Worm (Caenorhabditis elegans) whole organism, L4 larva: ENCODE results near the gene F40G12.2.

Experiments
- T20F7.1 ChIP-seq: fragments of 200-800 bp; sonication (Bioruptor generic); optimal IDR thresholded peaks from 2 replicates; lab custom pipeline; 2018; ENCODE audit warnings: mild to moderate bottlenecking, missing genetic modification characterization, missing compliant biosample characterization
- Y48G9A.11 ChIP-seq: fragments of 200-800 bp; sonication (Bioruptor generic); IDR thresholded peaks from 2 replicates; pipeline ENCODE4 v1.3.6; 2022; ENCODE audit warnings: missing genetic modification reagents, missing genetic modification characterization, missing compliant biosample characterization
- Y5F2A.4 ChIP-seq: fragments of 200-800 bp; sonication (Bioruptor generic); optimal IDR thresholded peaks from 2 replicates; lab custom pipeline; 2018; ENCODE audit warnings: mild to moderate bottlenecking, missing genetic modification characterization, missing compliant biosample characterization
- Y75B8A.6 ChIP-seq: fragments of 200-800 bp; sonication (Bioruptor generic); IDR thresholded peaks from 2 replicates; pipeline ENCODE4 v1.3.6; 2022; ENCODE audit warnings: missing genetic modification reagents, missing genetic modification characterization, missing compliant biosample characterization
- aha-1 ChIP-seq: fragments of 150-350 bp; peaks from one replicate; lab custom pipeline; 2014; ENCODE audit warnings: missing biosample characterization, missing genetic modification characterization
- ama-1 ChIP-seq: fragments of 150-350 bp; optimal IDR thresholded peaks from 2 replicates; lab custom pipeline; 2014; ENCODE audit warnings: inconsistent platforms, mixed read lengths
- arid-1 ChIP-seq: fragments of 200-800 bp; sonication (Bioruptor generic); conservative IDR thresholded peaks from 2 replicates; pipeline ENCODE4 v1.3.6; 2022; ENCODE audit warnings: missing genetic modification reagents, missing genetic modification characterization, missing compliant biosample characterization
- ceh-32 ChIP-seq: sonication (generic microtip); optimal IDR thresholded peaks from 2 replicates; lab custom pipeline; 2016; ENCODE audit warnings: mild to moderate bottlenecking, missing genetic modification characterization, missing compliant biosample characterization; ENCODE audit not compliant: poor library complexity
- ces-1 ChIP-seq: fragments of 150-350 bp; sonication (generic microtip); optimal IDR thresholded peaks from 4 replicates; lab custom pipeline; 2014; ENCODE audit warnings: missing biosample characterization, missing genetic modification reagents, missing genetic modification characterization
- daf-8 ChIP-seq: fragments of 200-800 bp; sonication (Bioruptor generic); IDR thresholded peaks from 2 replicates; pipeline ENCODE4 v1.3.6; 2022; ENCODE audit warnings: missing genetic modification characterization, missing compliant biosample characterization
- dmd-6 ChIP-seq: fragments of 200-800 bp; sonication (Bioruptor generic); IDR thresholded peaks from 2 replicates; pipeline ENCODE4 v1.3.6; 2022; ENCODE audit warnings: missing genetic modification reagents, missing genetic modification characterization, missing compliant biosample characterization
- dmd-9 ChIP-seq: fragments of 200-800 bp; sonication (Bioruptor generic); IDR thresholded peaks from 2 replicates; pipeline ENCODE4 v1.3.6; 2022; ENCODE audit warnings: missing genetic modification reagents, missing genetic modification characterization, missing compliant biosample characterization
- dpl-1 ChIP-seq: fragments of 150-350 bp; optimal IDR thresholded peaks from 2 replicates; lab custom pipeline; 2014; ENCODE audit warnings: missing biosample characterization, missing genetic modification reagents, missing genetic modification characterization
- duxl-1 ChIP-seq: sonication (generic microtip); optimal IDR thresholded peaks from 2 replicates; lab custom pipeline; 2016; ENCODE audit warnings: mild to moderate bottlenecking, missing genetic modification characterization, moderate library complexity, missing compliant biosample characterization; ENCODE audit not compliant: poor library complexity
- egl-43 ChIP-seq: fragments of 200-800 bp; sonication (Bioruptor generic); IDR thresholded peaks from 2 replicates; pipeline ENCODE4 v1.3.6; 2022; ENCODE audit warnings: missing genetic modification reagents, missing genetic modification characterization, missing compliant biosample characterization
- fkh-10 ChIP-seq: fragments of 150-350 bp; optimal IDR thresholded peaks from 2 replicates; lab custom pipeline; 2014; ENCODE audit warnings: missing biosample characterization, missing genetic modification reagents, missing genetic modification characterization
- hlh-11 ChIP-seq: fragments of 200-800 bp; sonication (Bioruptor generic); optimal IDR thresholded peaks from 2 replicates; lab custom pipeline; 2018; ENCODE audit warnings: mild to moderate bottlenecking, missing genetic modification characterization, missing compliant biosample characterization
- hlh-30 ChIP-seq: sonication (generic microtip); optimal IDR thresholded peaks from 2 replicates; lab custom pipeline; 2017; ENCODE audit warnings: antibody characterized with exemption, mild to moderate bottlenecking, missing genetic modification characterization, missing compliant biosample characterization; ENCODE audit not compliant: insufficient read depth
- hmg-1.1 ChIP-seq: fragments of 200-800 bp; sonication (Bioruptor generic); IDR thresholded peaks from 2 replicates; pipeline ENCODE4 v1.3.6; 2022; ENCODE audit warnings: missing genetic modification reagents, missing genetic modification characterization, missing compliant biosample characterization
- lim-7 ChIP-seq: fragments of 200-800 bp; sonication (Bioruptor generic); IDR thresholded peaks from 2 replicates; pipeline ENCODE4 v1.3.6; 2022; ENCODE audit warnings: missing genetic modification characterization, missing compliant biosample characterization
- lin-1 ChIP-seq: fragments of 200-800 bp; sonication (Bioruptor generic); IDR thresholded peaks from 2 replicates; pipeline ENCODE4 v1.3.6; 2022; ENCODE audit warnings: missing genetic modification reagents, missing genetic modification characterization, missing compliant biosample characterization
- lin-29 ChIP-seq: fragments of 200-800 bp; sonication (Bioruptor generic); IDR thresholded peaks from 2 replicates; pipeline ENCODE4 v1.3.6; 2022; ENCODE audit warnings: missing genetic modification reagents, missing genetic modification characterization, missing compliant biosample characterization
- lsy-2 ChIP-seq, 2 experiments: fragments of 150-350 bp in 1 of 2; sonication (generic microtip) in 1 of 2; optimal IDR thresholded peaks; 2 replicates each; lab custom pipeline; 2014 to 2017; ENCODE audit warnings: missing biosample characterization in 2 of 2, missing genetic modification characterization in 2 of 2
- madf-5 ChIP-seq, 2 experiments: fragments of 200-800 bp; sonication (Bioruptor generic); IDR thresholded peaks; 2 replicates each; pipeline ENCODE4 v1.3.6; 2022; ENCODE audit warnings: missing compliant biosample characterization in 2 of 2, missing genetic modification characterization in 2 of 2
- mdl-1 ChIP-seq, 2 experiments: fragments of 150-350 bp in 1 of 2; sonication (generic microtip) in 1 of 2; optimal IDR thresholded peaks; 2 replicates each; lab custom pipeline; 2014 to 2017; ENCODE audit warnings: missing biosample characterization in 2 of 2, missing genetic modification characterization in 2 of 2
- mep-1 ChIP-seq: fragments of 150-350 bp; sonication (generic microtip); optimal IDR thresholded peaks from 3 replicates; lab custom pipeline; 2014; ENCODE audit warnings: missing biosample characterization, missing genetic modification characterization
- mes-2 ChIP-seq: sonication (generic microtip); optimal IDR thresholded peaks from 2 replicates; lab custom pipeline; 2016; ENCODE audit warnings: missing genotype, mild to moderate bottlenecking, missing genetic modification characterization, missing compliant biosample characterization; ENCODE audit not compliant: poor library complexity, severe bottlenecking
- mxl-3 ChIP-seq: fragments of 200-800 bp; sonication (Bioruptor generic); optimal IDR thresholded peaks from 2 replicates; lab custom pipeline; 2018; ENCODE audit warnings: mild to moderate bottlenecking, missing genetic modification characterization, missing compliant biosample characterization
- nhr-102 ChIP-seq: sonication (generic microtip); optimal IDR thresholded peaks from 2 replicates; lab custom pipeline; 2016; ENCODE audit warnings: mild to moderate bottlenecking, missing genetic modification characterization, moderate library complexity, missing compliant biosample characterization
- nhr-28 ChIP-seq: fragments of 150-350 bp; optimal IDR thresholded peaks from 2 replicates; lab custom pipeline; 2014; ENCODE audit warnings: missing biosample characterization, missing genetic modification characterization
- nhr-48 ChIP-seq: sonication (generic microtip); optimal IDR thresholded peaks from 2 replicates; lab custom pipeline; 2016; ENCODE audit warnings: mild to moderate bottlenecking, missing genetic modification characterization, missing compliant biosample characterization
- nhr-77 ChIP-seq: fragments of 150-350 bp; optimal IDR thresholded peaks from 2 replicates; lab custom pipeline; 2014; ENCODE audit warnings: missing biosample characterization, missing genetic modification characterization
- pha-4 ChIP-seq, 2 experiments: fragments of 150-350 bp in 1 of 2; fragments of 200-800 bp in 1 of 2; sonication (Bioruptor generic) in 1 of 2; IDR thresholded peaks in 1 of 2; optimal IDR thresholded peaks in 1 of 2; 2 replicates each; pipeline versions ENCODE4 v1.3.6 to Lab custom; 2014 to 2022; ENCODE audit warnings: missing genetic modification characterization in 2 of 2, missing genetic modification reagents in 2 of 2, missing biosample characterization in 1 of 2, missing compliant biosample characterization in 1 of 2
- php-3 ChIP-seq: fragments of 200-800 bp; sonication (Bioruptor generic); IDR thresholded peaks from 2 replicates; pipeline ENCODE4 v1.3.6; 2022; ENCODE audit warnings: missing genetic modification reagents, missing genetic modification characterization, missing compliant biosample characterization
- pqm-1 ChIP-seq: sonication (generic microtip); optimal IDR thresholded peaks from 2 replicates; lab custom pipeline; 2017; ENCODE audit warnings: missing biosample characterization, missing genetic modification characterization
- snpc-1.2 ChIP-seq: fragments of 200-800 bp; sonication (Bioruptor generic); IDR thresholded peaks from 2 replicates; pipeline ENCODE4 v1.3.6; 2022; ENCODE audit warnings: missing genetic modification reagents, missing genetic modification characterization, missing compliant biosample characterization
- unc-130 ChIP-seq: sonication (generic microtip); optimal IDR thresholded peaks from 2 replicates; lab custom pipeline; 2016; ENCODE audit warnings: missing genetic modification reagents, missing genetic modification characterization, missing compliant biosample characterization
- unc-62 ChIP-seq, 3 experiments: fragments of 150-350 bp in 1 of 3; sonication (generic microtip); optimal IDR thresholded peaks in 2 of 3; peaks in 1 of 3; 1 replicate in 1 of 3; 2 replicates in 2 of 3; lab custom pipeline; 2014 to 2017; ENCODE audit warnings: missing biosample characterization in 3 of 3, missing genetic modification characterization in 3 of 3, missing genetic modification reagents in 3 of 3, missing genotype in 1 of 3
- vab-7 ChIP-seq: fragments of 200-800 bp; sonication (Bioruptor generic); IDR thresholded peaks from 2 replicates; pipeline ENCODE4 v1.3.6; 2022; ENCODE audit warnings: missing genetic modification reagents, missing genetic modification characterization, missing compliant biosample characterization
- zfp-3 ChIP-seq: fragments of 200-800 bp; sonication (Bioruptor generic); conservative IDR thresholded peaks from 2 replicates; pipeline ENCODE4 v1.3.6; 2022; ENCODE audit warnings: missing genetic modification reagents, missing genetic modification characterization, missing compliant biosample characterization

The F40G12.2 gene

ce11 chrV:14223141-14223540 lies 37.6 kb downstream of the F40G12.2 start:
- TF ChIP-seq arid-1 (GFP tag; lab: Robert Waterston, UW), result no peak
- TF ChIP-seq vab-7 (GFP tag; lab: Robert Waterston, UW), result no peak
- no peak for TF ChIP-seq daf-8
- no peak for TF ChIP-seq aha-1 (tag; lab: Kevin White, UChicago)
- TF ChIP-seq Y75B8A.6, result no peak
- no peak for TF ChIP-seq hmg-1.1 (GFP tag; lab: Robert Waterston, UW)

- no peak for TF ChIP-seq dmd-6 (GFP tag; lab: Robert Waterston, UW)
- no peak for TF ChIP-seq duxl-1 (tag; lab: Kevin White, UChicago)
- no peak for TF ChIP-seq lim-7 (GFP tag; lab: Robert Waterston, UW)
- no peak for TF ChIP-seq ces-1 (GFP tag; lab: Kevin White, UChicago)
- no peak for TF ChIP-seq Y5F2A.4 (GFP tag; lab: Kevin White, UChicago)
- TF ChIP-seq ceh-32, result no peak
- no peak for TF ChIP-seq dpl-1 (GFP tag; lab: Kevin White, UChicago)
- no peak for TF ChIP-seq fkh-10
- no peak for TF ChIP-seq Y48G9A.11 (GFP tag; lab: Robert Waterston, UW)
- no peak for TF ChIP-seq madf-5 (GFP tag; IDR thresholded peaks at IDR 0.05; lab: Robert Waterston, UW)
- no peak for TF ChIP-seq nhr-77 (tag; lab: Kevin White, UChicago)
- no peak for TF ChIP-seq pqm-1 (tag; lab: Kevin White, UChicago)
Measured at ce11 chrV:14215106-14215505, 45.6 kb downstream of the F40G12.2 start, which contains the start of gene T16A9.5. Gene T16A9.5, minus strand, starts transcription at chrV:14215206.

ce11 chrV:14212813-14213212 lies 47.9 kb downstream of the F40G12.2 start:
- TF ChIP-seq mxl-3 (peak; percentile 83), mdl-1 (tag; optimal IDR thresholded peaks at IDR 0.05; lab: Kevin White, UChicago) (peak in 1 of 2 experiments; percentile 81), unc-130 (GFP tag; lab: Kevin White, UChicago) (no peak), mes-2 (tag; lab: Kevin White, UChicago) (no peak), duxl-1 (tag; lab: Kevin White, UChicago) (no peak), lin-1 (peak; percentile 34; the same call in 1 of the 2 replicates), nhr-77 (tag; lab: Kevin White, UChicago) (peak; percentile 74), lin-29 (GFP tag; lab: Robert Waterston, UW) (no peak), hlh-11 (tag; lab: Kevin White, UChicago) (peak; percentile 76), snpc-1.2 (GFP tag; lab: Robert Waterston, UW) (no peak), T20F7.1 (peak; percentile 42), daf-8 (no peak), nhr-28 (tag; lab: Kevin White, UChicago) (peak; percentile 93), dmd-6 (GFP tag; lab: Robert Waterston, UW) (peak; percentile 60), hlh-30 (tag; lab: Kevin White, UChicago) (peak; percentile 83), unc-62 (GFP tag; optimal IDR thresholded peaks at IDR 0.05 in 1 of 2; lab: Kevin White, UChicago) (peak in 1 of 2 experiments; percentile 99), unc-62 (tag; optimal IDR thresholded peaks at IDR 0.05; lab: Kevin White, UChicago) (no peak), pqm-1 (tag; lab: Kevin White, UChicago) (peak; percentile 70), nhr-48 (tag; lab: Kevin White, UChicago) (peak; percentile 66), php-3 (GFP tag; lab: Robert Waterston, UW) (no peak)
- TF ChIP-seq, all 104 proteins: peak for 12

ce11 chrV:14210743-14211142 lies 50.0 kb downstream of the F40G12.2 start, which contains the start of gene str-230:
Gene str-230, minus strand, starts transcription at chrV:14210843.
- TF ChIP-seq zfp-3 (GFP tag; lab: Robert Waterston, UW) (no peak), ces-1 (GFP tag; lab: Kevin White, UChicago) (no peak), aha-1 (tag; lab: Kevin White, UChicago) (no peak), egl-43 (GFP tag; lab: Robert Waterston, UW) (no peak), arid-1 (GFP tag; lab: Robert Waterston, UW) (no peak), nhr-102 (tag; lab: Kevin White, UChicago) (no peak), ama-1 (lab: Kevin White, UChicago) (no peak), dmd-9 (GFP tag; lab: Robert Waterston, UW) (no peak), lin-29 (GFP tag; lab: Robert Waterston, UW) (no peak), mep-1 (tag; lab: Kevin White, UChicago) (no peak), pha-4 (GFP tag; IDR thresholded peaks at IDR 0.05; lab: Robert Waterston, UW) (no peak), pha-4 (tag; optimal IDR thresholded peaks at IDR 0.05; lab: Kevin White, UChicago) (no peak), lsy-2 (tag; optimal IDR thresholded peaks at IDR 0.05; lab: Kevin White, UChicago) (no peak), php-3 (GFP tag; lab: Robert Waterston, UW) (no peak), fkh-10 (no peak)
